Worm (Caenorhabditis elegans) whole organism, L3 larva: Measurements from ENCODE around the gene lido-7.

Source experiments
- R02D3.7 ChIP-seq: fragments of 150-350 bp; optimal IDR thresholded peaks from 2 replicates; lab custom pipeline; 2014; ENCODE audit warnings: missing biosample characterization, missing genetic modification characterization
- ZK546.5 ChIP-seq: sonication (generic microtip); optimal IDR thresholded peaks from 2 replicates; lab custom pipeline; 2017; ENCODE audit warnings: missing biosample characterization, missing genetic modification characterization
- aly-2 ChIP-seq: fragments of 150-350 bp; optimal IDR thresholded peaks from 2 replicates; lab custom pipeline; 2014; ENCODE audit warnings: missing biosample characterization, missing genetic modification characterization
- ama-1 ChIP-seq: fragments of 150-350 bp; optimal IDR thresholded peaks from 2 replicates; lab custom pipeline; 2018
- ceh-28 ChIP-seq: fragments of 150-350 bp; optimal IDR thresholded peaks from 2 replicates; lab custom pipeline; 2014; ENCODE audit warnings: missing biosample characterization, missing genetic modification reagents, missing genetic modification characterization
- ceh-82 ChIP-seq: fragments of 150-350 bp; optimal IDR thresholded peaks from 2 replicates; lab custom pipeline; 2014; ENCODE audit warnings: missing biosample characterization, missing genetic modification characterization
- daf-12 ChIP-seq: fragments of 150-350 bp; optimal IDR thresholded peaks from 2 replicates; lab custom pipeline; 2014; ENCODE audit warnings: missing biosample characterization, missing genetic modification reagents, missing genetic modification characterization
- egl-27 ChIP-seq: sonication (generic microtip); optimal IDR thresholded peaks from 4 replicates; lab custom pipeline; 2017; ENCODE audit warnings: missing biosample characterization, missing genetic modification reagents, missing genetic modification characterization
- egl-5 ChIP-seq: fragments of 150-350 bp; optimal IDR thresholded peaks from 2 replicates; lab custom pipeline; 2017; ENCODE audit warnings: missing biosample characterization, missing genetic modification reagents, missing genetic modification characterization, inconsistent platforms
- elt-1 ChIP-seq: fragments of 150-350 bp; optimal IDR thresholded peaks from 2 replicates; lab custom pipeline; 2014; ENCODE audit warnings: missing biosample characterization, missing genetic modification characterization
- elt-2 ChIP-seq: sonication (generic microtip); optimal IDR thresholded peaks from 2 replicates; lab custom pipeline; 2016; ENCODE audit warnings: missing genetic modification reagents, mild to moderate bottlenecking, missing genetic modification characterization, missing compliant biosample characterization
- elt-3 ChIP-seq, 3 experiments: fragments of 150-350 bp in 1 of 3; sonication (generic microtip) in 2 of 3; optimal IDR thresholded peaks; 2 replicates in 2 of 3; 4 replicates in 1 of 3; lab custom pipeline; 2014 to 2017; ENCODE audit warnings: missing biosample characterization in 3 of 3, missing genetic modification characterization in 3 of 3
- fkh-10 ChIP-seq: sonication (generic microtip); optimal IDR thresholded peaks from 2 replicates; lab custom pipeline; 2017; ENCODE audit warnings: missing biosample characterization, missing genetic modification reagents, missing genetic modification characterization
- fkh-2 ChIP-seq: fragments of 150-350 bp; optimal IDR thresholded peaks from 2 replicates; lab custom pipeline; 2014; ENCODE audit warnings: missing biosample characterization, missing genetic modification reagents, missing genetic modification characterization
- fos-1 ChIP-seq: fragments of 150-350 bp; optimal IDR thresholded peaks from 2 replicates; lab custom pipeline; 2014; ENCODE audit warnings: missing biosample characterization, missing genetic modification characterization
- hmg-11 ChIP-seq: sonication (generic microtip); optimal IDR thresholded peaks from 2 replicates; lab custom pipeline; 2016; ENCODE audit warnings: missing genetic modification characterization, missing compliant biosample characterization
- jun-1 ChIP-seq: fragments of 150-350 bp; optimal IDR thresholded peaks from 2 replicates; lab custom pipeline; 2014; ENCODE audit warnings: missing biosample characterization, missing genetic modification reagents, missing genetic modification characterization
- lin-15B ChIP-seq: fragments of 150-350 bp; optimal IDR thresholded peaks from 2 replicates; lab custom pipeline; 2014; ENCODE audit warnings: missing biosample characterization, missing genetic modification characterization
- lsy-12 ChIP-seq: sonication (generic microtip); optimal IDR thresholded peaks from 2 replicates; lab custom pipeline; 2016; ENCODE audit warnings: mild to moderate bottlenecking, missing genetic modification characterization, missing compliant biosample characterization
- mml-1 ChIP-seq: fragments of 150-350 bp; sonication (generic microtip); optimal IDR thresholded peaks from 3 replicates; lab custom pipeline; 2014; ENCODE audit warnings: missing biosample characterization, missing genetic modification characterization
- nfya-1 ChIP-seq: sonication (generic microtip); optimal IDR thresholded peaks from 2 replicates; lab custom pipeline; 2017; ENCODE audit warnings: missing genetic modification characterization, mild to moderate bottlenecking, missing compliant biosample characterization, antibody characterized with exemption, moderate library complexity; ENCODE audit not compliant: insufficient read depth
- nhr-12 ChIP-seq: fragments of 150-350 bp; optimal IDR thresholded peaks from 2 replicates; lab custom pipeline; 2014; ENCODE audit warnings: missing biosample characterization, missing genetic modification characterization
- nhr-23 ChIP-seq: fragments of 150-350 bp; optimal IDR thresholded peaks from 2 replicates; lab custom pipeline; 2014; ENCODE audit warnings: missing biosample characterization, missing genetic modification reagents, missing genetic modification characterization
- nhr-25 ChIP-seq: sonication (generic microtip); optimal IDR thresholded peaks from 2 replicates; lab custom pipeline; 2017; ENCODE audit warnings: missing biosample characterization, missing genetic modification characterization
- nhr-28 ChIP-seq: fragments of 150-350 bp; optimal IDR thresholded peaks from 2 replicates; lab custom pipeline; 2014; ENCODE audit warnings: missing biosample characterization, missing genetic modification characterization
- nhr-67 ChIP-seq: fragments of 150-350 bp; optimal IDR thresholded peaks from 2 replicates; lab custom pipeline; 2014; ENCODE audit warnings: missing biosample characterization, missing genetic modification characterization
- nhr-76 ChIP-seq: fragments of 150-350 bp; sonication (generic microtip); optimal IDR thresholded peaks from 5 replicates; lab custom pipeline; 2014; ENCODE audit warnings: missing biosample characterization, missing genetic modification characterization
- pha-4 ChIP-seq: fragments of 150-350 bp; optimal IDR thresholded peaks from 2 replicates; lab custom pipeline; 2014; ENCODE audit warnings: missing biosample characterization, missing genetic modification reagents, missing genetic modification characterization
- pqm-1 ChIP-seq: fragments of 150-350 bp; optimal IDR thresholded peaks from 2 replicates; lab custom pipeline; 2017; ENCODE audit warnings: missing biosample characterization, missing genetic modification characterization, inconsistent platforms
- sea-2 ChIP-seq: fragments of 150-350 bp; sonication (generic microtip); optimal IDR thresholded peaks from 4 replicates; lab custom pipeline; 2014; ENCODE audit warnings: missing biosample characterization, missing genetic modification reagents, missing genetic modification characterization
- skn-1 ChIP-seq: fragments of 150-350 bp; optimal IDR thresholded peaks from 2 replicates; lab custom pipeline; 2014; ENCODE audit warnings: missing biosample characterization, missing genetic modification characterization
- tbx-2 ChIP-seq: sonication (generic microtip); optimal IDR thresholded peaks from 2 replicates; lab custom pipeline; 2016; ENCODE audit warnings: mild to moderate bottlenecking, missing genetic modification characterization, missing compliant biosample characterization
- zag-1 ChIP-seq: fragments of 150-350 bp; optimal IDR thresholded peaks from 2 replicates; lab custom pipeline; 2014; ENCODE audit warnings: missing biosample characterization, missing genetic modification characterization
- ztf-4 ChIP-seq: fragments of 150-350 bp; optimal IDR thresholded peaks from 2 replicates; lab custom pipeline; 2014; ENCODE audit warnings: missing biosample characterization, missing genetic modification characterization

lido-7 gene

ce11 chrII:2975561-2976230 lies 12.4 kb upstream of the lido-7 start:
- TF ChIP-seq jun-1 (tag; lab: Kevin White, UChicago) (peak; percentile 37), fkh-10 (GFP tag; lab: Kevin White, UChicago) (no peak), egl-27 (tag; lab: Kevin White, UChicago) (no peak), elt-1 (tag; lab: Kevin White, UChicago) (no peak), ztf-4 (tag; lab: Kevin White, UChicago) (peak; percentile 16), pha-4 (tag; lab: Kevin White, UChicago) (peak; percentile 70), elt-2 (peak; percentile 96), sea-2 (GFP tag; lab: Kevin White, UChicago) (no peak), ceh-28 (tag; lab: Kevin White, UChicago) (peak; percentile 24), lin-15B (tag; lab: Kevin White, UChicago) (no peak), egl-5 (no peak), nfya-1 (no peak), pqm-1 (tag; lab: Kevin White, UChicago) (peak; percentile 69)
- TF ChIP-seq, all 47 proteins: peak for 6

DNA sequence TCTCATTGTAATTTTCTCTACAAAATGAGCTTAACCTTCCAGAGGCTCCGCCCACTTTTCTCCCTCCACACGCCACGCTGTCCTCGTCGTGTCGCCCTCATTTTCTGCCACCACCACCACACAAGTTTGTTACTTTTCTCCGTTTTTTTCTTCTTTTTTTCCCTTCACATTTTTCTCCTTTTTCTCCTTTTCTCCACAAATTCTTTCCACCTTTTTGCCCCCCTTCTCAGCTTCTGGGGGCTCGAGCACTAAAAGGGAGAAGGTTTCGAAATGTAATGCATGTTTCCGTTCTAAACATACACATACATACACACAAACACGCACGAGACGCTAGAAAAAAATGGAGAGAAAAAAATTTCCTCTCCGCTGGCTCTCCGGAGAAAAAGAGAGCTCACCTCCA lies 11.5 kb upstream of the lido-7 start, which contains the start of gene nhr-88:
Gene nhr-88 (plus strand): TSS at position 43 of the 400 bp plus-strand sequence.
- TF ChIP-seq nhr-28 (tag; lab: Kevin White, UChicago) (no peak), nhr-12 (no peak), sea-2 (GFP tag; lab: Kevin White, UChicago) (no peak), tbx-2 (tag; lab: Kevin White, UChicago) (no peak), nfya-1 (peak; percentile 49), pha-4 (tag; lab: Kevin White, UChicago) (no peak), R02D3.7 (no peak), egl-5 (no peak), ama-1 (peak; percentile 43), mml-1 (tag; lab: Kevin White, UChicago) (no peak), skn-1 (tag; lab: Kevin White, UChicago) (no peak), egl-27 (tag; lab: Kevin White, UChicago) (no peak), ceh-28 (tag; lab: Kevin White, UChicago) (no peak), elt-3 (tag; optimal IDR thresholded peaks at IDR 0.05; lab: Kevin White, UChicago) (no peak), lsy-12 (tag; lab: Kevin White, UChicago) (no peak), aly-2 (tag; lab: Kevin White, UChicago) (no peak), hmg-11 (peak; percentile 52), nhr-76 (tag; lab: Kevin White, UChicago) (no peak), ZK546.5 (tag; lab: Kevin White, UChicago) (no peak)
- TF ChIP-seq, all 47 proteins: peak for 3

DNA sequence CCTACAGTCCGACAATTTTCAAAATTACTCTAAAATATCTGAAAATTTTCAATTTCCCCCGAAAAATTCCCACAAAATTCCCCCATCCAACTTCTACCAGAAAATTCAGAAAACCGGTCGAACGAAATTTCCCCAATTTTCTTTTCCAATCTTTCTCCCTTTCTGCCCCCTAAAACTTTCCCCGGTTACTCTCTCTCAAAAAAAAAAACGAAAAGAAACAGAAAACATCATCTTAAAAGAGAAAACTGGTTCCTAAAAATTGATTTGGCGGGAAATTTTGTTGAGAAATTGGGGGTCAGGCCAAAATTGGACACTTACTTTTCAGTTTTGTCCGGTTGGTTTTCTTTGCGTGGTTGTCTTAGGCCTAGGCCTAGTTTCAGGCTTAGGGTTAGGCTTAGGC lies 10.4 kb upstream of the lido-7 start:
- TF ChIP-seq nhr-12 (no peak), sea-2 (GFP tag; lab: Kevin White, UChicago) (no peak), zag-1 (tag; lab: Kevin White, UChicago) (no peak), nhr-67 (tag; lab: Kevin White, UChicago) (no peak), elt-3 (tag; optimal IDR thresholded peaks at IDR 0.05; lab: Kevin White, UChicago) (no peak), ZK546.5 (tag; lab: Kevin White, UChicago) (no peak), lsy-12 (tag; lab: Kevin White, UChicago) (no peak), ceh-82 (no peak)

DNA sequence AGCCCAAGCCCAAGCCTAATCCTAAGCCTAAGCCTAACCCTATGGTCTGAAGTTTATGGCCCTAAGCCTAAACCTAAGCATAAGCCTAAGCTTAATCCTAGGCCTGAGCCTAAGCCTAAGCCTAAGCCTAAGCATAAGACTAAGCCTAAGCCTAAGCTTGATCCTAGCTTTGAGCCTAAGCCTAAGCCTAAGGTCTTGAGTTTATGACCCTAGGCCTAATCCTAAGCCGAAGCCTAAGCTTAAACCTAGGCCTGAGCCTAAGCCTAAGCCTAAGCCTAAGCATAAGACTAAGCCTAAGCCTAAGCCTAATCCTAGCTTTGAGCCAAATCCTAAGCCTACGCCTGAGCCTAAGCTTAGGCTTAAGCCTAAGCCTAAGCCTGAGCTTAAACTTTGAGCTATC lies 9.0 kb upstream of the lido-7 start:
- TF ChIP-seq fkh-10 (GFP tag; lab: Kevin White, UChicago) (no peak), nhr-67 (tag; lab: Kevin White, UChicago) (no peak), skn-1 (tag; lab: Kevin White, UChicago) (no peak), nhr-76 (tag; lab: Kevin White, UChicago) (no peak), ztf-4 (tag; lab: Kevin White, UChicago) (no peak), jun-1 (tag; lab: Kevin White, UChicago) (no peak), nhr-25 (no peak), aly-2 (tag; lab: Kevin White, UChicago) (no peak), ceh-28 (tag; lab: Kevin White, UChicago) (no peak), fos-1 (tag; lab: Kevin White, UChicago) (no peak), nhr-23 (no peak), daf-12 (tag; lab: Kevin White, UChicago) (no peak), fkh-2 (tag; lab: Kevin White, UChicago) (no peak)
